Fruit fly (Drosophila melanogaster) whole organism, embryonic: ENCODE results near the gene e.
A peak's percentile ranks its signal among the peaks of the same experiment; 100 is the strongest.

Experiments
- C15 ChIP-seq: fragments of 200-800 bp; sonication (Bioruptor generic); IDR thresholded peaks from 3 replicates; pipeline ENCODE4 v1.3.6; 2022; ENCODE audit warnings: missing biosample characterization, missing genetic modification characterization
- CG10431 ChIP-seq: fragments of 200-800 bp; sonication (Bioruptor generic); optimal IDR thresholded peaks from 3 replicates; lab custom pipeline; 2018; ENCODE audit warnings: missing biosample characterization, mild to moderate bottlenecking, missing genetic modification characterization
- CG12299 ChIP-seq: fragments of 200-800 bp; sonication (Bioruptor generic); optimal IDR thresholded peaks from 2 replicates; lab custom pipeline; 2018; ENCODE audit warnings: missing biosample characterization, mild to moderate bottlenecking, missing genetic modification characterization
- CG13775 ChIP-seq: fragments of 200-800 bp; sonication (Bioruptor generic); optimal IDR thresholded peaks from 3 replicates; lab custom pipeline; 2017; ENCODE audit warnings: missing biosample characterization, mild to moderate bottlenecking, missing genetic modification characterization
- CG13894 ChIP-seq: fragments of 200-800 bp; sonication (Bioruptor generic); optimal IDR thresholded peaks from 3 replicates; lab custom pipeline; 2018; ENCODE audit warnings: missing biosample characterization, mild to moderate bottlenecking, missing genetic modification characterization, moderate library complexity
- CG14860 ChIP-seq: fragments of 200-800 bp; sonication (Bioruptor generic); IDR thresholded peaks from 3 replicates; pipeline ENCODE4 v1.3.6; 2022; ENCODE audit warnings: missing biosample characterization, missing genetic modification characterization; ENCODE audit not compliant: partially characterized antibody
- CG15073 ChIP-seq: fragments of 200-800 bp; sonication (Bioruptor generic); optimal IDR thresholded peaks from 2 replicates; lab custom pipeline; 2016; ENCODE audit warnings: missing biosample characterization, missing genetic modification characterization
- CG1529 ChIP-seq: fragments of 200-800 bp; sonication (Bioruptor generic); optimal IDR thresholded peaks from 3 replicates; lab custom pipeline; 2018; ENCODE audit warnings: missing biosample characterization, missing genetic modification characterization
- CG17829 ChIP-seq: fragments of 200-800 bp; optimal IDR thresholded peaks from 2 replicates; lab custom pipeline; 2019; ENCODE audit warnings: missing biosample characterization, mild to moderate bottlenecking, missing genetic modification characterization, moderate library complexity
- CG17912 ChIP-seq: fragments of 200-800 bp; sonication (Bioruptor generic); optimal IDR thresholded peaks from 2 replicates; lab custom pipeline; 2018; ENCODE audit warnings: missing biosample characterization, mild to moderate bottlenecking, missing genetic modification characterization
- CG2678 ChIP-seq: fragments of 200-800 bp; sonication (Bioruptor generic); optimal IDR thresholded peaks from 3 replicates; lab custom pipeline; 2019; ENCODE audit warnings: missing biosample characterization, mild to moderate bottlenecking, missing genetic modification characterization, moderate library complexity
- CG2875 ChIP-seq: fragments of 200-800 bp; sonication (Bioruptor generic); optimal IDR thresholded peaks from 2 replicates; lab custom pipeline; 2017; ENCODE audit warnings: missing biosample characterization, mild to moderate bottlenecking, missing genetic modification characterization, missing genetic modification reagents
- CG3407 ChIP-seq: fragments of 200-800 bp; sonication (Bioruptor generic); optimal IDR thresholded peaks from 2 replicates; lab custom pipeline; 2018; ENCODE audit warnings: missing biosample characterization, mild to moderate bottlenecking, missing genetic modification characterization
- CG6175 ChIP-seq: fragments of 200-800 bp; sonication (Bioruptor generic); IDR thresholded peaks from 3 replicates; pipeline ENCODE4 v1.3.6; 2022; ENCODE audit warnings: missing biosample characterization, missing genetic modification characterization
- CG6765 ChIP-seq: fragments of 200-800 bp; sonication (Bioruptor generic); optimal IDR thresholded peaks from 3 replicates; lab custom pipeline; 2017; ENCODE audit warnings: missing biosample characterization, mild to moderate bottlenecking, missing genetic modification characterization
- CG7786 ChIP-seq: fragments of 200-800 bp; sonication (Bioruptor generic); optimal IDR thresholded peaks from 2 replicates; lab custom pipeline; 2016; ENCODE audit warnings: missing biosample characterization, missing genetic modification characterization
- CG8944 ChIP-seq: fragments of 200-800 bp; sonication (Bioruptor generic); optimal IDR thresholded peaks from 3 replicates; lab custom pipeline; 2016; ENCODE audit warnings: missing biosample characterization, missing genetic modification characterization
- CrebB ChIP-seq: fragments of 200-800 bp; sonication (Bioruptor generic); optimal IDR thresholded peaks from 3 replicates; lab custom pipeline; 2018; ENCODE audit warnings: missing biosample characterization, mild to moderate bottlenecking, missing genetic modification characterization
- Deaf1 ChIP-seq: fragments of 200-800 bp; optimal IDR thresholded peaks from 3 replicates; lab custom pipeline; 2019; ENCODE audit warnings: missing biosample characterization, mild to moderate bottlenecking, missing genetic modification characterization, moderate library complexity
- Dll ChIP-seq: fragments of 200-800 bp; sonication (Bioruptor generic); IDR thresholded peaks from 4 replicates; pipeline ENCODE4 v1.3.6; 2022; ENCODE audit warnings: missing biosample characterization, missing genetic modification characterization; ENCODE audit not compliant: partially characterized antibody
- ERR ChIP-seq: fragments of 200-800 bp; sonication (Bioruptor generic); optimal IDR thresholded peaks from 2 replicates; lab custom pipeline; 2016; ENCODE audit warnings: missing biosample characterization, missing genetic modification characterization
- Ets97D ChIP-seq: fragments of 200-800 bp; sonication (Bioruptor generic); optimal IDR thresholded peaks from 3 replicates; lab custom pipeline; 2016; ENCODE audit warnings: missing biosample characterization, missing genetic modification characterization
- Fer1 ChIP-seq: fragments of 200-800 bp; sonication (Bioruptor generic); optimal IDR thresholded peaks from 2 replicates; lab custom pipeline; 2017; ENCODE audit warnings: missing biosample characterization, mild to moderate bottlenecking, missing genetic modification characterization
- NfI ChIP-seq: fragments of 200-800 bp; sonication (Bioruptor generic); optimal IDR thresholded peaks from 3 replicates; lab custom pipeline; 2018; ENCODE audit warnings: missing biosample characterization, mild to moderate bottlenecking, missing genetic modification characterization, moderate library complexity
- Ptx1 ChIP-seq: fragments of 200-800 bp; sonication (Bioruptor generic); IDR thresholded peaks from 2 replicates; pipeline ENCODE4 v1.3.6; 2022; ENCODE audit warnings: missing biosample characterization, missing genetic modification characterization
- Vsx1 ChIP-seq: fragments of 200-800 bp; sonication (Bioruptor generic); optimal IDR thresholded peaks from 2 replicates; lab custom pipeline; 2017; ENCODE audit warnings: missing biosample characterization, mild to moderate bottlenecking, missing genetic modification characterization, missing genetic modification reagents
- amos ChIP-seq: fragments of 200-800 bp; sonication (Bioruptor generic); IDR thresholded peaks from 2 replicates; pipeline ENCODE4 v1.3.6; 2022; ENCODE audit warnings: missing biosample characterization, missing genetic modification characterization; ENCODE audit not compliant: partially characterized antibody
- ato ChIP-seq: fragments of 200-800 bp; sonication (Bioruptor generic); IDR thresholded peaks from 2 replicates; pipeline ENCODE4 v1.3.6; 2022; ENCODE audit warnings: missing biosample characterization, missing genetic modification characterization; ENCODE audit not compliant: partially characterized antibody
- bowl ChIP-seq: fragments of 200-800 bp; sonication (Bioruptor generic); IDR thresholded peaks from 2 replicates; pipeline ENCODE4 v1.3.6; 2022; ENCODE audit warnings: missing biosample characterization, missing genetic modification characterization
- cad ChIP-seq: fragments of >200 bp; optimal IDR thresholded peaks from 2 replicates; lab custom pipeline; 2017; ENCODE audit warnings: missing biosample characterization, missing genetic modification characterization
- fd96Cb ChIP-seq: fragments of 200-800 bp; sonication (Bioruptor generic); optimal IDR thresholded peaks from 2 replicates; lab custom pipeline; 2018; ENCODE audit warnings: missing biosample characterization, mild to moderate bottlenecking, missing genetic modification characterization, moderate library complexity
- fru ChIP-seq: fragments of >200 bp; optimal IDR thresholded peaks from 2 replicates; lab custom pipeline; 2017
- gce ChIP-seq: fragments of 200-800 bp; sonication (Bioruptor generic); IDR thresholded peaks from 3 replicates; pipeline ENCODE4 v1.3.6; 2022; ENCODE audit warnings: missing biosample characterization, missing genetic modification characterization
- gcm2 ChIP-seq: fragments of 200-800 bp; sonication (Bioruptor generic); optimal IDR thresholded peaks from 2 replicates; lab custom pipeline; 2016; ENCODE audit warnings: missing biosample characterization, missing genetic modification characterization
- grau ChIP-seq: fragments of 200-800 bp; optimal IDR thresholded peaks from 3 replicates; lab custom pipeline; 2019; ENCODE audit warnings: missing biosample characterization, mild to moderate bottlenecking, missing genetic modification characterization, moderate library complexity
- hth ChIP-seq: fragments of >200 bp; optimal IDR thresholded peaks from 2 replicates; lab custom pipeline; 2017; ENCODE audit warnings: inconsistent platforms
- klu ChIP-seq: fragments of 200-800 bp; sonication (Bioruptor generic); IDR thresholded peaks from 2 replicates; pipeline ENCODE4 v1.3.6; 2022; ENCODE audit warnings: missing biosample characterization, missing genetic modification characterization
- lov ChIP-seq, 2 experiments: fragments of 200-800 bp in 1 of 2; fragments of >200 bp in 1 of 2; sonication (Bioruptor generic) in 1 of 2; IDR thresholded peaks in 1 of 2; optimal IDR thresholded peaks in 1 of 2; 2 replicates in 1 of 2; 3 replicates in 1 of 2; pipeline versions ENCODE4 v1.3.6 to Lab custom; 2017 to 2022; ENCODE audit warnings: missing biosample characterization in 1 of 2, missing genetic modification characterization in 1 of 2
- luna ChIP-seq: fragments of 200-800 bp; sonication (Bioruptor generic); optimal IDR thresholded peaks from 2 replicates; lab custom pipeline; 2016; ENCODE audit warnings: missing biosample characterization, missing genetic modification characterization
- maf-S ChIP-seq: fragments of 200-800 bp; sonication (Bioruptor generic); optimal IDR thresholded peaks from 2 replicates; lab custom pipeline; 2016; ENCODE audit warnings: missing biosample characterization, missing genetic modification characterization
- nmo ChIP-seq: fragments of 200-800 bp; sonication (Bioruptor generic); optimal IDR thresholded peaks from 2 replicates; lab custom pipeline; 2018; ENCODE audit warnings: missing biosample characterization, mild to moderate bottlenecking, missing genetic modification characterization, moderate library complexity
- org-1 ChIP-seq: fragments of 200-800 bp; sonication (Bioruptor generic); optimal IDR thresholded peaks from 2 replicates; lab custom pipeline; 2017; ENCODE audit warnings: missing biosample characterization, missing genetic modification characterization
- prd ChIP-seq, 3 experiments: fragments of >200 bp in 2 of 3; fragments of 200-800 bp in 1 of 3; sonication (Bioruptor generic) in 1 of 3; optimal IDR thresholded peaks in 2 of 3; IDR thresholded peaks in 1 of 3; 2 replicates in 2 of 3; 3 replicates in 1 of 3; pipeline versions ENCODE4 v1.3.6 to Lab custom; 2017 to 2022; ENCODE audit warnings: missing biosample characterization in 1 of 3, missing genetic modification characterization in 1 of 3
- schlank ChIP-seq: fragments of 200-800 bp; sonication (Bioruptor generic); optimal IDR thresholded peaks from 2 replicates; lab custom pipeline; 2018; ENCODE audit warnings: missing biosample characterization, mild to moderate bottlenecking, missing genetic modification characterization
- stwl ChIP-seq: fragments of 200-800 bp; sonication (Bioruptor generic); optimal IDR thresholded peaks from 3 replicates; lab custom pipeline; 2018; ENCODE audit warnings: missing biosample characterization, mild to moderate bottlenecking, missing genetic modification characterization, moderate library complexity
- toy ChIP-seq: fragments of 200-800 bp; sonication (Bioruptor generic); IDR thresholded peaks from 2 replicates; pipeline ENCODE4 v1.3.6; 2022; ENCODE audit warnings: missing biosample characterization, missing genetic modification characterization
- usp ChIP-seq: fragments of >200 bp; optimal IDR thresholded peaks from 2 replicates; lab custom pipeline; 2017; ENCODE audit warnings: missing biosample characterization, missing genetic modification characterization
- wdn ChIP-seq: fragments of 200-800 bp; sonication (Bioruptor generic); IDR thresholded peaks from 2 replicates; pipeline ENCODE4 v1.3.6; 2022; ENCODE audit warnings: missing biosample characterization, missing genetic modification characterization
- z ChIP-seq: fragments of 200-800 bp; sonication (Bioruptor generic); IDR thresholded peaks from 3 replicates; pipeline ENCODE4 v1.3.6; 2022; ENCODE audit warnings: missing biosample characterization, missing genetic modification characterization

The e gene

DNA sequence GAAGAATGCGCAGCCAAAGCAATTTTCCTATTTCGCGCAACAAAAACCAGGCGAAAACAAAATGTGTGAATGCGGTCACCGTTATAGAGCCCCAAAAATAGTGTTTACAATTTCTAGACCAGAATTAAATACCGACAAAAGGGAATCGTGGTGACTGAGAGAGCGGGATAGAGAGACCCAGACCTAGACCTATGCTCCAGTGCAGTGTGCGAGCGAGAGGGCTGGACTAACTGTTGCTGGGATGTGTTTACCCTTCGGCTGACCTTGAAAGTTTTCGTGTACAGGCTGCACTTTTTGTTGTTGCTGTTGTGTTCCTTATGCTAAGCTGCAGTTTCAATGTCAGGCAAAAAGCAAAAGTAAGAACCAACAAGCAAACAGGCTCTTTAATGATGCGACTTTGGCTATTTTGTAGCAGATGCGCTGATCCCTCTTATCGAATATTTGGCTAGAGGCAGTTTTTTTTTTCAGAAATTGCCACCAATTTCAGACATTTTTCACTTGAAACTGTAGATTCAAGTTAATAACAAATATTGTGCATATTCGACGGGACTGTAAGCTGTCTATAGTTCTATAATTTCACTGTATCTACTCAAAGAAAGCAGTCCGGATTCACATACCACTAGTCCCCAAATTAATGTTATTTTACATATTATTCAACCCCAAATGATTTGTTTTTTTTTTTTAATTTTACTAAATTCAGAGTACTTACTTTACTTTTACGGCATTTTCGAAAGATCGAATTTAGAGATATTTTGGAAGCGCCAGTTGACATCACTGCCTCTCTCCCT is 50.2 kb downstream of the e start (continued):
- TF ChIP-seq Ptx1 (GFP tag; lab: Robert Waterston, UW) (0 out of 2 replicates have a peak, but pooled peaks have one; percentile 31), klu (no peak), ERR (peak; percentile 53), CG10431 (no peak), prd (optimal IDR thresholded peaks at IDR 0.05; lab: Kevin White, UChicago) (no peak), prd (GFP tag; IDR thresholded peaks at IDR 0.05; lab: Robert Waterston, UW) (peak; percentile 48; the same call in 2 of the 3 replicates), lov (optimal IDR thresholded peaks at IDR 0.05; lab: Kevin White, UChicago) (no peak), lov (GFP tag; IDR thresholded peaks at IDR 0.05; lab: Robert Waterston, UW) (no peak), CrebB (tag; lab: Kevin White, UChicago) (no peak), CG1529 (GFP tag; lab: Kevin White, UChicago) (peak; percentile 11), Vsx1 (GFP tag; lab: Kevin White, UChicago) (no peak), CG2678 (tag; lab: Kevin White, UChicago) (peak; percentile 67), C15 (no peak), bowl (GFP tag; lab: Robert Waterston, UW) (no peak), CG6175 (GFP tag; lab: Robert Waterston, UW) (no peak), CG7786 (no peak), CG13775 (GFP tag; lab: Kevin White, UChicago) (peak; percentile 58), CG3407 (peak; percentile 8), toy (no peak), fd96Cb (peak; percentile 7), cad (no peak), NfI (GFP tag; lab: Kevin White, UChicago) (no peak), Ets97D (no peak), usp (GFP tag; lab: Kevin White, UChicago) (no peak), luna (GFP tag; lab: Kevin White, UChicago) (no peak), CG8944 (GFP tag; lab: Kevin White, UChicago) (no peak), CG13894 (tag; lab: Kevin White, UChicago) (no peak), gce (GFP tag; lab: Robert Waterston, UW) (no peak), wdn (GFP tag; lab: Robert Waterston, UW) (no peak), maf-S (no peak), schlank (tag; lab: Kevin White, UChicago) (no peak), CG2875 (GFP tag; lab: Kevin White, UChicago) (no peak), CG17912 (no peak), gcm2 (GFP tag; lab: Kevin White, UChicago) (no peak), ato (GFP tag; lab: Robert Waterston, UW) (no peak), CG14860 (GFP tag; lab: Robert Waterston, UW) (no peak), hth (lab: Kevin White, UChicago) (no peak), Dll (no peak), nmo (GFP tag; lab: Kevin White, UChicago) (peak; percentile 38), stwl (tag; lab: Kevin White, UChicago) (no peak), org-1 (GFP tag; lab: Kevin White, UChicago) (no peak), grau (peak; percentile 17), CG15073 (no peak), CG12299 (tag; lab: Kevin White, UChicago) (no peak), Deaf1 (tag; lab: Kevin White, UChicago) (no peak), z (GFP tag; lab: Robert Waterston, UW) (no peak), CG17829 (tag; lab: Kevin White, UChicago) (peak; percentile 13), amos (GFP tag; lab: Robert Waterston, UW) (no peak), Fer1 (GFP tag; lab: Kevin White, UChicago) (no peak), CG6765 (GFP tag; lab: Kevin White, UChicago) (peak; percentile 63), fru (lab: Kevin White, UChicago) (no peak)
